Fruit fly (Drosophila melanogaster): ENCODE results near the gene snf.

snf gene

dm6 chrX:5358813-5359212 is 49.8 kb downstream of the snf start (continued):
- TF ChIP-seq Hmr (GFP tag; optimal IDR thresholded peaks at IDR 0.05) (no peak), phol (tag; optimal IDR thresholded peaks at IDR 0.05) (peak; percentile 29), CG11695 (GFP tag; IDR thresholded peaks at IDR 0.05) (no peak), tx (GFP tag; optimal IDR thresholded peaks at IDR 0.05) (no peak), CG14667 (GFP tag; IDR thresholded peaks at IDR 0.05) (no peak), usp (GFP tag; optimal IDR thresholded peaks at IDR 0.05) (no peak), CG30403 (GFP tag; optimal IDR thresholded peaks at IDR 0.05) (peak; percentile 35), CG3838 (GFP tag; optimal IDR thresholded peaks at IDR 0.05) (no peak), CG8924 (tag; optimal IDR thresholded peaks at IDR 0.05) (no peak), her (GFP tag; optimal IDR thresholded peaks at IDR 0.05) (no peak), Eip74EF (GFP tag; optimal IDR thresholded peaks at IDR 0.05) (no peak), CG11504 (tag; optimal IDR thresholded peaks at IDR 0.05) (peak; percentile 34), CG11093 (GFP tag; IDR thresholded peaks at IDR 0.05) (no peak), Doc2 (GFP tag; IDR thresholded peaks at IDR 0.05) (no peak), CG31224 (GFP tag; IDR thresholded peaks at IDR 0.05) (no peak), Hmx (GFP tag; optimal IDR thresholded peaks at IDR 0.05) (no peak), Side (GFP tag; optimal IDR thresholded peaks at IDR 0.05) (no peak), CG8944 (GFP tag; optimal IDR thresholded peaks at IDR 0.05) (no peak), CG18599 (GFP tag; optimal IDR thresholded peaks at IDR 0.05) (no peak), ara (GFP tag; IDR thresholded peaks at IDR 0.05) (no peak), CG15601 (tag; optimal IDR thresholded peaks at IDR 0.05) (no peak)

All from whole organism, embryonic.